Worm (Caenorhabditis elegans) whole organism, young adult: ENCODE results near the gene mdf-1.

Experiments
- F10E7.11 ChIP-seq: sonication (generic microtip); optimal IDR thresholded peaks from 2 replicates; lab custom pipeline; 2017; ENCODE audit warnings: mild to moderate bottlenecking, missing genetic modification characterization, moderate library complexity, missing compliant biosample characterization
- F39B2.1 ChIP-seq: fragments of 200-800 bp; sonication (Bioruptor generic); IDR thresholded peaks from 2 replicates; pipeline ENCODE4 v1.3.6; 2022; ENCODE audit warnings: missing genetic modification reagents, missing genetic modification characterization, missing compliant biosample characterization
- F57C9.4 ChIP-seq: sonication (generic microtip); optimal IDR thresholded peaks from 2 replicates; lab custom pipeline; 2017; ENCODE audit warnings: mild to moderate bottlenecking, missing genetic modification characterization, missing compliant biosample characterization
- K11D2.4 ChIP-seq: fragments of 200-800 bp; sonication (Bioruptor generic); IDR thresholded peaks from 2 replicates; pipeline ENCODE4 v1.3.6; 2022; ENCODE audit warnings: missing genetic modification reagents, missing genetic modification characterization, missing compliant biosample characterization
- K12H6.12 ChIP-seq: fragments of 200-800 bp; sonication (Bioruptor generic); optimal IDR thresholded peaks from 2 replicates; lab custom pipeline; 2018; ENCODE audit warnings: mild to moderate bottlenecking, missing genetic modification characterization, missing compliant biosample characterization
- Y79H2A.3 ChIP-seq: fragments of 200-800 bp; sonication (Bioruptor generic); conservative IDR thresholded peaks from 2 replicates; pipeline ENCODE4 v1.3.6; 2022; ENCODE audit warnings: missing genetic modification reagents, missing genetic modification characterization, missing compliant biosample characterization
- ZK185.1 ChIP-seq: sonication (generic microtip); optimal IDR thresholded peaks from 2 replicates; lab custom pipeline; 2016; ENCODE audit warnings: mild to moderate bottlenecking, missing genetic modification characterization, missing compliant biosample characterization; ENCODE audit not compliant: poor library complexity, severe bottlenecking
- akir-1 ChIP-seq: fragments of 200-800 bp; sonication (Bioruptor generic); optimal IDR thresholded peaks from 2 replicates; lab custom pipeline; 2018; ENCODE audit warnings: mild to moderate bottlenecking, missing genetic modification characterization, moderate library complexity, missing compliant biosample characterization
- atf-7 ChIP-seq: sonication (generic microtip); optimal IDR thresholded peaks from 2 replicates; lab custom pipeline; 2017; ENCODE audit warnings: mild to moderate bottlenecking, missing genetic modification characterization, missing compliant biosample characterization
- athp-1 ChIP-seq: sonication (generic microtip); optimal IDR thresholded peaks from 2 replicates; lab custom pipeline; 2017; ENCODE audit warnings: mild to moderate bottlenecking, missing genetic modification characterization, missing compliant biosample characterization
- cebp-1 ChIP-seq, 2 experiments: fragments of 200-800 bp in 1 of 2; sonication (Bioruptor generic) in 1 of 2; sonication (generic microtip) in 1 of 2; IDR thresholded peaks in 1 of 2; optimal IDR thresholded peaks in 1 of 2; 2 replicates each; pipeline versions ENCODE4 v1.3.6 to Lab custom; 2017 to 2022; ENCODE audit warnings: missing compliant biosample characterization in 2 of 2, missing genetic modification characterization in 2 of 2, mild to moderate bottlenecking in 1 of 2, missing genetic modification reagents in 1 of 2, moderate library complexity in 1 of 2
- ceh-27 ChIP-seq: fragments of 200-800 bp; sonication (Bioruptor generic); optimal IDR thresholded peaks from 2 replicates; lab custom pipeline; 2018; ENCODE audit warnings: mild to moderate bottlenecking, missing genetic modification characterization, moderate library complexity, missing compliant biosample characterization
- dox-1 ChIP-seq: fragments of 200-800 bp; sonication (Bioruptor generic); IDR thresholded peaks from 2 replicates; pipeline ENCODE4 v1.3.6; 2022; ENCODE audit warnings: missing genetic modification reagents, missing genetic modification characterization, missing compliant biosample characterization
- dpff-1 ChIP-seq: sonication (generic microtip); optimal IDR thresholded peaks from 2 replicates; lab custom pipeline; 2017; ENCODE audit warnings: mild to moderate bottlenecking, missing genetic modification characterization, missing compliant biosample characterization
- dpl-1 ChIP-seq: fragments of 150-350 bp; optimal IDR thresholded peaks from 2 replicates; lab custom pipeline; 2014; ENCODE audit warnings: missing biosample characterization, missing genetic modification reagents, missing genetic modification characterization
- efl-1 ChIP-seq: fragments of 150-350 bp; optimal IDR thresholded peaks from 2 replicates; lab custom pipeline; 2014; ENCODE audit warnings: missing biosample characterization, missing genetic modification reagents, missing genetic modification characterization
- egrh-3 ChIP-seq: fragments of 200-800 bp; sonication (Bioruptor generic); IDR thresholded peaks from 2 replicates; pipeline ENCODE4 v1.3.6; 2022; ENCODE audit warnings: missing genetic modification reagents, missing genetic modification characterization, missing compliant biosample characterization
- fkh-3 ChIP-seq: sonication (generic microtip); optimal IDR thresholded peaks from 2 replicates; lab custom pipeline; 2016; ENCODE audit warnings: mild to moderate bottlenecking, missing genetic modification characterization, missing compliant biosample characterization
- gei-17 ChIP-seq: fragments of 200-800 bp; sonication (Bioruptor generic); optimal IDR thresholded peaks from 2 replicates; lab custom pipeline; 2018; ENCODE audit warnings: mild to moderate bottlenecking, missing genetic modification characterization, missing compliant biosample characterization
- hlh-26 ChIP-seq: fragments of 200-800 bp; sonication (Bioruptor generic); conservative IDR thresholded peaks from 2 replicates; pipeline ENCODE4 v1.3.6; 2022; ENCODE audit warnings: missing genetic modification reagents, missing genetic modification characterization, missing compliant biosample characterization
- hmg-1.2 ChIP-seq: fragments of 200-800 bp; sonication (Bioruptor generic); IDR thresholded peaks from 2 replicates; pipeline ENCODE4 v1.3.6; 2022; ENCODE audit warnings: missing genetic modification reagents, missing genetic modification characterization, missing compliant biosample characterization
- lag-1 ChIP-seq: fragments of 200-800 bp; sonication (Bioruptor generic); IDR thresholded peaks from 2 replicates; pipeline ENCODE4 v1.3.6; 2022; ENCODE audit warnings: missing genetic modification reagents, missing genetic modification characterization, missing compliant biosample characterization
- let-607 ChIP-seq, 2 experiments: fragments of 200-800 bp in 1 of 2; sonication (Bioruptor generic) in 1 of 2; sonication (generic microtip) in 1 of 2; optimal IDR thresholded peaks; 2 replicates each; lab custom pipeline; 2016 to 2018; ENCODE audit warnings: mild to moderate bottlenecking in 2 of 2, missing compliant biosample characterization in 2 of 2, missing genetic modification characterization in 2 of 2, moderate library complexity in 2 of 2, missing genotype in 1 of 2
- lin-26 ChIP-seq: fragments of 200-800 bp; sonication (Bioruptor generic); IDR thresholded peaks from 2 replicates; pipeline ENCODE4 v1.3.6; 2022; ENCODE audit warnings: missing genetic modification reagents, missing genetic modification characterization, missing compliant biosample characterization
- lin-35 ChIP-seq, 3 experiments: fragments of 150-350 bp in 2 of 3; sonication (generic microtip) in 1 of 3; optimal IDR thresholded peaks; 2 replicates each; lab custom pipeline; 2014 to 2018; ENCODE audit warnings: missing biosample characterization in 3 of 3, missing genetic modification characterization in 3 of 3, missing genetic modification reagents in 3 of 3
- lsy-27 ChIP-seq: sonication (generic microtip); optimal IDR thresholded peaks from 2 replicates; lab custom pipeline; 2017; ENCODE audit warnings: missing genetic modification characterization, mild to moderate bottlenecking, missing compliant biosample characterization, antibody characterized with exemption, missing genotype, borderline replicate concordance; ENCODE audit not compliant: insufficient read depth
- madf-6 ChIP-seq: fragments of 200-800 bp; sonication (Bioruptor generic); IDR thresholded peaks from 2 replicates; pipeline ENCODE4 v1.3.6; 2022; ENCODE audit warnings: missing genetic modification reagents, missing genetic modification characterization, missing compliant biosample characterization
- madf-8 ChIP-seq: fragments of 200-800 bp; sonication (Bioruptor generic); conservative IDR thresholded peaks from 2 replicates; pipeline ENCODE4 v1.3.6; 2022; ENCODE audit warnings: missing genetic modification reagents, missing genetic modification characterization, missing compliant biosample characterization
- mcd-1 ChIP-seq: fragments of 200-800 bp; sonication (Bioruptor generic); IDR thresholded peaks from 2 replicates; pipeline ENCODE4 v1.3.6; 2022; ENCODE audit warnings: missing genetic modification reagents, missing genetic modification characterization, missing compliant biosample characterization
- mes-4 ChIP-seq: sonication (generic microtip); optimal IDR thresholded peaks from 2 replicates; lab custom pipeline; 2016; ENCODE audit warnings: missing genotype, missing genetic modification characterization, missing compliant biosample characterization
- mxl-1 ChIP-seq: sonication (generic microtip); optimal IDR thresholded peaks from 2 replicates; lab custom pipeline; 2016; ENCODE audit warnings: missing genetic modification characterization, missing compliant biosample characterization
- nfya-1 ChIP-seq: sonication (generic microtip); optimal IDR thresholded peaks from 2 replicates; lab custom pipeline; 2017; ENCODE audit warnings: antibody characterized with exemption, missing compliant biosample characterization, missing genetic modification characterization, borderline replicate concordance; ENCODE audit not compliant: insufficient read depth
- nfyb-1 ChIP-seq: fragments of 200-800 bp; sonication (Bioruptor generic); IDR thresholded peaks from 2 replicates; pipeline ENCODE4 v1.3.6; 2022; ENCODE audit warnings: missing genetic modification reagents, missing genetic modification characterization, missing compliant biosample characterization
- nhr-179 ChIP-seq: sonication (generic microtip); optimal IDR thresholded peaks from 2 replicates; lab custom pipeline; 2016; ENCODE audit warnings: mild to moderate bottlenecking, missing genetic modification characterization, missing compliant biosample characterization
- nhr-27 ChIP-seq: fragments of 200-800 bp; sonication (Bioruptor generic); optimal IDR thresholded peaks from 2 replicates; lab custom pipeline; 2018; ENCODE audit warnings: mild to moderate bottlenecking, missing genetic modification characterization, moderate library complexity, missing compliant biosample characterization
- nhr-80 ChIP-seq: sonication (generic microtip); optimal IDR thresholded peaks from 2 replicates; lab custom pipeline; 2016; ENCODE audit warnings: missing genetic modification characterization, missing compliant biosample characterization
- pbrm-1 ChIP-seq: fragments of 200-800 bp; sonication (Bioruptor generic); IDR thresholded peaks from 2 replicates; pipeline ENCODE4 v1.3.6; 2022; ENCODE audit warnings: missing genetic modification reagents, missing genetic modification characterization, missing compliant biosample characterization
- pha-4 ChIP-seq: fragments of 150-350 bp; sonication (generic microtip); optimal IDR thresholded peaks from 2 replicates; lab custom pipeline; 2014; ENCODE audit warnings: missing biosample characterization, missing genetic modification reagents, missing genetic modification characterization
- repo-1 ChIP-seq: sonication (generic microtip); optimal IDR thresholded peaks from 2 replicates; lab custom pipeline; 2017; ENCODE audit warnings: mild to moderate bottlenecking, missing genetic modification characterization, missing compliant biosample characterization
- snpc-3.4 ChIP-seq: sonication (generic microtip); optimal IDR thresholded peaks from 2 replicates; lab custom pipeline; 2017; ENCODE audit warnings: missing genetic modification characterization, mild to moderate bottlenecking, missing compliant biosample characterization, antibody characterized with exemption, moderate library complexity, missing genotype, missing genetic modification reagents
- snpc-4 ChIP-seq, 5 experiments: fragments of 150-350 bp in 1 of 5; sonication (generic microtip) in 4 of 5; optimal IDR thresholded peaks; 2 replicates each; lab custom pipeline; 2014 to 2018; ENCODE audit warnings: missing genetic modification characterization in 5 of 5, missing biosample characterization in 3 of 5, antibody characterized with exemption in 2 of 5, mild to moderate bottlenecking in 2 of 5, missing compliant biosample characterization in 2 of 5, missing genotype in 2 of 5, moderate library complexity in 2 of 5, missing genetic modification reagents in 1 of 5
- tbp1 ChIP-seq: fragments of 200-800 bp; sonication (Bioruptor generic); optimal IDR thresholded peaks from 2 replicates; lab custom pipeline; 2018; ENCODE audit warnings: mild to moderate bottlenecking, missing genetic modification characterization, missing compliant biosample characterization
- zfh-2 ChIP-seq: fragments of 200-800 bp; sonication (Bioruptor generic); conservative IDR thresholded peaks from 2 replicates; pipeline ENCODE4 v1.3.6; 2022; ENCODE audit warnings: missing genetic modification reagents, missing genetic modification characterization, missing compliant biosample characterization
- ztf-22 ChIP-seq: fragments of 200-800 bp; sonication (Bioruptor generic); optimal IDR thresholded peaks from 2 replicates; lab custom pipeline; 2018; ENCODE audit warnings: mild to moderate bottlenecking, missing genetic modification characterization, moderate library complexity, missing compliant biosample characterization
- ztf-25 ChIP-seq: fragments of 200-800 bp; sonication (Bioruptor generic); IDR thresholded peaks from 2 replicates; pipeline ENCODE4 v1.3.6; 2022; ENCODE audit warnings: missing genetic modification reagents, missing genetic modification characterization, missing compliant biosample characterization

mdf-1 gene

DNA sequence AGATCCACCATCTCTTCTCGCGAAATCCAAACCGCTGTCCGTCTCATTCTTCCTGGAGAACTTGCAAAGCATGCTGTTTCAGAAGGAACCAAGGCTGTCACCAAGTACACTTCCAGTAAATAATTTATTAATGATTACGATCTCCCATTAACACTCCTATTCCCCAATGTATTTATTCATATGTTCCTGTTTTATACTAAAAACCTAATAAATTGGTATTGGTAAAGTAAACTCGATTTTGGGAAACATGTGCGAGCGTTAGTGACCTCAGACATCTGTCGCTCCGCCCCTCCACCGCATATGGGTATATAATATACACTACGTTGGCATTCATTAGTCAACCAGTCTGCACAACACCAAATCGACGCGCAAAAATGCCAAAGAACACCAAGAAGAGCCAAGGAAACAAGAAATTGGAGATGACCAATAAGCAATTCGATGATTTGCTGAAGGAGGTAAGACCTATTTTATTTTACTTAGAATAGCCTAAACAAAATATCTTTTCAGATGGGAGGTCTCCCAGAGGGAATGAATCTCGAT is 2.1 kb upstream of the mdf-1 start, which contains the start of gene C50F4.6:
TSS of gene C50F4.6 (plus strand) at position 51 of the 540 bp plus-strand sequence.
- TF ChIP-seq hmg-1.2 (no peak), snpc-4 (GFP tag; optimal IDR thresholded peaks at IDR 0.05; lab: Kevin White, UChicago) (no peak), snpc-4 (tag; optimal IDR thresholded peaks at IDR 0.05; lab: Kevin White, UChicago) (no peak), lin-26 (0 out of 2 replicates have a peak, but pooled peaks have one; percentile 21), snpc-3.4 (tag; lab: Kevin White, UChicago) (no peak), ztf-22 (no peak), gei-17 (GFP tag; lab: Kevin White, UChicago) (no peak), lin-35 (GFP tag; optimal IDR thresholded peaks at IDR 0.05; lab: Kevin White, UChicago) (no peak), ceh-27 (GFP tag; lab: Kevin White, UChicago) (no peak), repo-1 (peak; percentile 20)

DNA sequence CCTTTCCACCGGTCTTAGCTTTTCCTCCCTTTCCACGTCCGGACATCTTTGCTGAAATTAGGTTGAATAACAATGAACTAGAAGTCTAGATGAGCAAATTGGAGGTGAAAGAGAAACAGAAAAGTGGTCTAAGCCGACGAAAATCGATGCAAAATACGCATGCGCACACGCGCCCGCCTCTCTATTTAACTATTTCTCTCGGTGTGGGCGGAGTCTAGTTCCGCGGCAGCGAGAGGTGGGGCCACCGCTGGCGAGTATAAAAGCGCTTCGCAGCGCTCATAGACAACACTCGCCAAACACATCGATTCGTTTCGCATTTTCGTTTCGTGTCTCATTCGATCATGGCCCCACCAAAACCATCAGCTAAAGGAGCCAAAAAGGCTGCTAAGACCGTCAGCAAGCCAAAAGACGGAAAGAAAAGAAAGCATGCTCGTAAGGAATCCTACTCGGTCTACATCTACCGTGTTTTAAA is 1.2 kb upstream of the mdf-1 start, which contains the start of the genes his-35 and his-41:
TSS of gene his-35 (minus strand) at position 51 of the 472 bp plus-strand sequence.
TSS of gene his-41 (plus strand) at position 299 of the 472 bp plus-strand sequence.
- no peak for TF ChIP-seq akir-1 (GFP tag; lab: Kevin White, UChicago)
- peak; percentile 66 for TF ChIP-seq K12H6.12 (tag; lab: Kevin White, UChicago)
- TF ChIP-seq athp-1 (tag; lab: Kevin White, UChicago) = no peak
- TF ChIP-seq F57C9.4 (tag; lab: Kevin White, UChicago) = no peak
- TF ChIP-seq nhr-80 (tag; lab: Kevin White, UChicago) = peak; percentile 32
- TF ChIP-seq F10E7.11 = no peak
- no peak for TF ChIP-seq nfyb-1 (GFP tag; lab: Robert Waterston, UW)
- no peak for TF ChIP-seq K11D2.4 (GFP tag; lab: Robert Waterston, UW)
- no peak for TF ChIP-seq nhr-179 (tag; lab: Kevin White, UChicago)
- no peak for TF ChIP-seq fkh-3
- no peak for TF ChIP-seq dpl-1 (GFP tag; lab: Kevin White, UChicago)
- TF ChIP-seq ZK185.1 (tag; lab: Kevin White, UChicago) = peak; percentile 22
- TF ChIP-seq pha-4 (tag; lab: Kevin White, UChicago) = no peak
- no peak for TF ChIP-seq lin-35 (GFP tag; optimal IDR thresholded peaks at IDR 0.05; lab: Kevin White, UChicago)
- TF ChIP-seq nhr-27 (tag; lab: Kevin White, UChicago) = no peak
- no peak for TF ChIP-seq mxl-1 (tag; lab: Kevin White, UChicago)
- no peak for TF ChIP-seq egrh-3 (GFP tag; lab: Robert Waterston, UW)
- no peak for TF ChIP-seq lsy-27 (tag; lab: Kevin White, UChicago)
- no peak for TF ChIP-seq atf-7
- TF ChIP-seq Y79H2A.3 (GFP tag; lab: Robert Waterston, UW) = no peak
- peak; percentile 61 for TF ChIP-seq dox-1 (GFP tag; lab: Robert Waterston, UW)
- TF ChIP-seq lag-1 (GFP tag; lab: Robert Waterston, UW) = no peak
- peak; percentile 12; the same call in 1 of the 2 replicates for TF ChIP-seq F39B2.1 (GFP tag; lab: Robert Waterston, UW)
- no peak for TF ChIP-seq mes-4 (tag; lab: Kevin White, UChicago)
- no peak for TF ChIP-seq efl-1 (GFP tag; lab: Kevin White, UChicago)
- no peak for TF ChIP-seq hlh-26 (GFP tag; lab: Robert Waterston, UW)
- peak; percentile 75 for TF ChIP-seq zfh-2
- TF ChIP-seq nfya-1 = no peak
- no peak for TF ChIP-seq ztf-25
- TF ChIP-seq tbp1 (GFP tag; lab: Kevin White, UChicago) = peak; percentile 27
- no peak for TF ChIP-seq dpff-1 (tag; lab: Kevin White, UChicago)
- no peak for TF ChIP-seq pbrm-1
- no peak for TF ChIP-seq madf-6 (GFP tag; lab: Robert Waterston, UW)
- no peak for TF ChIP-seq madf-8 (GFP tag; lab: Robert Waterston, UW)
- no peak for TF ChIP-seq cebp-1 (GFP tag; IDR thresholded peaks at IDR 0.05; lab: Robert Waterston, UW)
- TF ChIP-seq cebp-1 (tag; optimal IDR thresholded peaks at IDR 0.05; lab: Kevin White, UChicago) = peak; percentile 54
- peak; percentile 66 for TF ChIP-seq mcd-1 (GFP tag; lab: Robert Waterston, UW)
- TF ChIP-seq let-607 (tag; optimal IDR thresholded peaks at IDR 0.05; lab: Kevin White, UChicago) = no peak
